Worm (Caenorhabditis elegans) whole organism, L4 larva: ENCODE results near the gene aex-4.

Source experiments
- D1046.2 ChIP-seq: fragments of 200-800 bp; sonication (Bioruptor generic); IDR thresholded peaks from 2 replicates; pipeline ENCODE4 v1.3.6; 2022; ENCODE audit warnings: missing genetic modification characterization, missing compliant biosample characterization
- F10B5.3 ChIP-seq: sonication (generic microtip); optimal IDR thresholded peaks from 2 replicates; lab custom pipeline; 2016; ENCODE audit warnings: mild to moderate bottlenecking, missing genetic modification characterization, missing compliant biosample characterization
- F37D6.2 ChIP-seq: sonication (generic microtip); optimal IDR thresholded peaks from 2 replicates; lab custom pipeline; 2016; ENCODE audit warnings: mild to moderate bottlenecking, missing genetic modification characterization, missing compliant biosample characterization
- Y105C5A.15 ChIP-seq: fragments of 200-800 bp; sonication (Bioruptor generic); IDR thresholded peaks from 2 replicates; pipeline ENCODE4 v1.3.6; 2022; ENCODE audit warnings: missing genetic modification characterization, missing compliant biosample characterization
- aha-1 ChIP-seq: fragments of 150-350 bp; peaks from one replicate; lab custom pipeline; 2014; ENCODE audit warnings: missing biosample characterization, missing genetic modification characterization
- ceh-20 ChIP-seq: fragments of 200-800 bp; sonication (Bioruptor generic); IDR thresholded peaks from 2 replicates; pipeline ENCODE4 v1.3.6; 2022; ENCODE audit warnings: missing genetic modification reagents, missing genetic modification characterization, missing compliant biosample characterization
- ceh-44 ChIP-seq: fragments of 200-800 bp; sonication (Bioruptor generic); IDR thresholded peaks from 2 replicates; pipeline ENCODE4 v1.3.6; 2022; ENCODE audit warnings: missing genetic modification reagents, missing genetic modification characterization, missing compliant biosample characterization
- ceh-62 ChIP-seq: sonication (generic microtip); optimal IDR thresholded peaks from 2 replicates; lab custom pipeline; 2017; ENCODE audit warnings: missing biosample characterization, missing genetic modification characterization
- cey-2 ChIP-seq: sonication (generic microtip); optimal IDR thresholded peaks from 3 replicates; lab custom pipeline; 2017; ENCODE audit warnings: missing genetic modification characterization, mild to moderate bottlenecking, missing compliant biosample characterization, antibody characterized with exemption, borderline replicate concordance; ENCODE audit not compliant: insufficient read depth
- ctbp-1 ChIP-seq: fragments of 200-800 bp; sonication (Bioruptor generic); IDR thresholded peaks from 2 replicates; pipeline ENCODE4 v1.3.6; 2022; ENCODE audit warnings: missing genetic modification reagents, missing genetic modification characterization, missing compliant biosample characterization
- daf-19 ChIP-seq: fragments of 200-800 bp; sonication (Bioruptor generic); conservative IDR thresholded peaks from 2 replicates; pipeline ENCODE4 v1.3.6; 2022; ENCODE audit warnings: missing genetic modification characterization, missing compliant biosample characterization
- dmd-6 ChIP-seq: fragments of 200-800 bp; sonication (Bioruptor generic); IDR thresholded peaks from 2 replicates; pipeline ENCODE4 v1.3.6; 2022; ENCODE audit warnings: missing genetic modification reagents, missing genetic modification characterization, missing compliant biosample characterization
- duxl-1 ChIP-seq: sonication (generic microtip); optimal IDR thresholded peaks from 2 replicates; lab custom pipeline; 2016; ENCODE audit warnings: mild to moderate bottlenecking, missing genetic modification characterization, moderate library complexity, missing compliant biosample characterization; ENCODE audit not compliant: poor library complexity
- dve-1 ChIP-seq: sonication (generic microtip); optimal IDR thresholded peaks from 2 replicates; lab custom pipeline; 2017; ENCODE audit warnings: antibody characterized with exemption, mild to moderate bottlenecking, missing genetic modification characterization, missing compliant biosample characterization; ENCODE audit not compliant: insufficient read depth
- egl-27 ChIP-seq: sonication (generic microtip); optimal IDR thresholded peaks from 3 replicates; lab custom pipeline; 2017; ENCODE audit warnings: missing biosample characterization, missing genetic modification reagents, missing genetic modification characterization
- egl-43 ChIP-seq: fragments of 200-800 bp; sonication (Bioruptor generic); IDR thresholded peaks from 2 replicates; pipeline ENCODE4 v1.3.6; 2022; ENCODE audit warnings: missing genetic modification reagents, missing genetic modification characterization, missing compliant biosample characterization
- fkh-10 ChIP-seq: fragments of 150-350 bp; optimal IDR thresholded peaks from 2 replicates; lab custom pipeline; 2014; ENCODE audit warnings: missing biosample characterization, missing genetic modification reagents, missing genetic modification characterization
- fos-1 ChIP-seq: fragments of 150-350 bp; optimal IDR thresholded peaks from 2 replicates; lab custom pipeline; 2014; ENCODE audit warnings: missing biosample characterization, missing genetic modification characterization
- hif-1 ChIP-seq, 2 experiments: sonication (generic microtip); optimal IDR thresholded peaks; 2 replicates each; lab custom pipeline; 2016 to 2017; ENCODE audit warnings: missing compliant biosample characterization in 2 of 2, missing genetic modification characterization in 2 of 2, missing genetic modification reagents in 2 of 2, missing genotype in 2 of 2, mild to moderate bottlenecking in 1 of 2
- hlh-11 ChIP-seq: fragments of 200-800 bp; sonication (Bioruptor generic); optimal IDR thresholded peaks from 2 replicates; lab custom pipeline; 2018; ENCODE audit warnings: mild to moderate bottlenecking, missing genetic modification characterization, missing compliant biosample characterization
- hlh-30 ChIP-seq: sonication (generic microtip); optimal IDR thresholded peaks from 2 replicates; lab custom pipeline; 2017; ENCODE audit warnings: antibody characterized with exemption, mild to moderate bottlenecking, missing genetic modification characterization, missing compliant biosample characterization; ENCODE audit not compliant: insufficient read depth
- hmg-1.1 ChIP-seq: fragments of 200-800 bp; sonication (Bioruptor generic); IDR thresholded peaks from 2 replicates; pipeline ENCODE4 v1.3.6; 2022; ENCODE audit warnings: missing genetic modification reagents, missing genetic modification characterization, missing compliant biosample characterization
- jun-1 ChIP-seq: fragments of 150-350 bp; optimal IDR thresholded peaks from 2 replicates; lab custom pipeline; 2014; ENCODE audit warnings: missing biosample characterization, missing genetic modification reagents, missing genetic modification characterization
- lin-29 ChIP-seq: fragments of 200-800 bp; sonication (Bioruptor generic); IDR thresholded peaks from 2 replicates; pipeline ENCODE4 v1.3.6; 2022; ENCODE audit warnings: missing genetic modification reagents, missing genetic modification characterization, missing compliant biosample characterization
- lin-38 ChIP-seq: fragments of 200-800 bp; sonication (Bioruptor generic); IDR thresholded peaks from 2 replicates; pipeline ENCODE4 v1.3.6; 2022; ENCODE audit warnings: missing genetic modification reagents, missing genetic modification characterization, missing compliant biosample characterization
- lir-3 ChIP-seq: sonication (generic microtip); optimal IDR thresholded peaks from 2 replicates; lab custom pipeline; 2016; ENCODE audit warnings: mild to moderate bottlenecking, missing genetic modification characterization, missing compliant biosample characterization
- mep-1 ChIP-seq: fragments of 150-350 bp; sonication (generic microtip); optimal IDR thresholded peaks from 3 replicates; lab custom pipeline; 2014; ENCODE audit warnings: missing biosample characterization, missing genetic modification characterization
- mes-2 ChIP-seq: sonication (generic microtip); optimal IDR thresholded peaks from 2 replicates; lab custom pipeline; 2016; ENCODE audit warnings: missing genotype, mild to moderate bottlenecking, missing genetic modification characterization, missing compliant biosample characterization; ENCODE audit not compliant: poor library complexity, severe bottlenecking
- mxl-3 ChIP-seq: fragments of 200-800 bp; sonication (Bioruptor generic); optimal IDR thresholded peaks from 2 replicates; lab custom pipeline; 2018; ENCODE audit warnings: mild to moderate bottlenecking, missing genetic modification characterization, missing compliant biosample characterization
- nhr-102 ChIP-seq: sonication (generic microtip); optimal IDR thresholded peaks from 2 replicates; lab custom pipeline; 2016; ENCODE audit warnings: mild to moderate bottlenecking, missing genetic modification characterization, moderate library complexity, missing compliant biosample characterization
- nhr-11 ChIP-seq: fragments of 150-350 bp; optimal IDR thresholded peaks from 2 replicates; lab custom pipeline; 2014; ENCODE audit warnings: missing biosample characterization, missing genetic modification characterization
- nhr-28 ChIP-seq: fragments of 150-350 bp; optimal IDR thresholded peaks from 2 replicates; lab custom pipeline; 2014; ENCODE audit warnings: missing biosample characterization, missing genetic modification characterization
- nhr-41 ChIP-seq: fragments of 200-800 bp; sonication (Bioruptor generic); IDR thresholded peaks from 2 replicates; pipeline ENCODE4 v1.3.6; 2022; ENCODE audit warnings: missing genetic modification reagents, missing genetic modification characterization, missing compliant biosample characterization
- nhr-6 ChIP-seq: fragments of 150-350 bp; optimal IDR thresholded peaks from 2 replicates; lab custom pipeline; 2014; ENCODE audit warnings: missing biosample characterization, missing genetic modification characterization
- nhr-76 ChIP-seq: fragments of 150-350 bp; optimal IDR thresholded peaks from 2 replicates; lab custom pipeline; 2014; ENCODE audit warnings: missing biosample characterization, missing genetic modification characterization
- pha-4 ChIP-seq, 2 experiments: fragments of 150-350 bp in 1 of 2; fragments of 200-800 bp in 1 of 2; sonication (Bioruptor generic) in 1 of 2; IDR thresholded peaks in 1 of 2; optimal IDR thresholded peaks in 1 of 2; 2 replicates each; pipeline versions ENCODE4 v1.3.6 to Lab custom; 2014 to 2022; ENCODE audit warnings: missing genetic modification characterization in 2 of 2, missing genetic modification reagents in 2 of 2, missing biosample characterization in 1 of 2, missing compliant biosample characterization in 1 of 2
- pqm-1 ChIP-seq: sonication (generic microtip); optimal IDR thresholded peaks from 2 replicates; lab custom pipeline; 2017; ENCODE audit warnings: missing biosample characterization, missing genetic modification characterization
- rbr-2 ChIP-seq: sonication (generic microtip); optimal IDR thresholded peaks from 2 replicates; lab custom pipeline; 2016; ENCODE audit warnings: missing genotype, missing genetic modification characterization, missing compliant biosample characterization
- saeg-2 ChIP-seq: fragments of 200-800 bp; sonication (Bioruptor generic); IDR thresholded peaks from 2 replicates; pipeline ENCODE4 v1.3.6; 2022; ENCODE audit warnings: missing genetic modification reagents, missing genetic modification characterization, missing compliant biosample characterization
- sdz-12 ChIP-seq: fragments of 200-800 bp; sonication (Bioruptor generic); optimal IDR thresholded peaks from 2 replicates; lab custom pipeline; 2018; ENCODE audit warnings: mild to moderate bottlenecking, missing genetic modification characterization, missing compliant biosample characterization
- snpc-4 ChIP-seq: fragments of 150-350 bp; optimal IDR thresholded peaks from 2 replicates; lab custom pipeline; 2014; ENCODE audit warnings: missing biosample characterization, missing genetic modification characterization
- tag-97 ChIP-seq: fragments of 200-800 bp; sonication (Bioruptor generic); IDR thresholded peaks from 2 replicates; pipeline ENCODE4 v1.3.6; 2022; ENCODE audit warnings: missing genetic modification characterization, missing compliant biosample characterization
- unc-130 ChIP-seq: sonication (generic microtip); optimal IDR thresholded peaks from 2 replicates; lab custom pipeline; 2016; ENCODE audit warnings: missing genetic modification reagents, missing genetic modification characterization, missing compliant biosample characterization
- vab-7 ChIP-seq: fragments of 200-800 bp; sonication (Bioruptor generic); IDR thresholded peaks from 2 replicates; pipeline ENCODE4 v1.3.6; 2022; ENCODE audit warnings: missing genetic modification reagents, missing genetic modification characterization, missing compliant biosample characterization

Gene aex-4

ce11 chrX:3694172-3694571, 34.9 kb upstream of the aex-4 start (continued):
- TF ChIP-seq mxl-3 (GFP tag; lab: Kevin White, UChicago) (peak; percentile 8), fos-1 (tag; lab: Kevin White, UChicago) (no peak), dve-1 (peak; percentile 4), egl-43 (GFP tag; lab: Robert Waterston, UW) (peak; percentile 60; the same call in 1 of the 2 replicates), nhr-76 (tag; lab: Kevin White, UChicago) (no peak), pqm-1 (no peak), egl-27 (tag; lab: Kevin White, UChicago) (no peak), jun-1 (tag; lab: Kevin White, UChicago) (no peak), unc-130 (GFP tag; lab: Kevin White, UChicago) (no peak), fkh-10 (peak; percentile 64), sdz-12 (GFP tag; lab: Kevin White, UChicago) (no peak), nhr-11 (tag; lab: Kevin White, UChicago) (peak; percentile 56), ceh-62 (no peak), mep-1 (peak; percentile 81)

DNA sequence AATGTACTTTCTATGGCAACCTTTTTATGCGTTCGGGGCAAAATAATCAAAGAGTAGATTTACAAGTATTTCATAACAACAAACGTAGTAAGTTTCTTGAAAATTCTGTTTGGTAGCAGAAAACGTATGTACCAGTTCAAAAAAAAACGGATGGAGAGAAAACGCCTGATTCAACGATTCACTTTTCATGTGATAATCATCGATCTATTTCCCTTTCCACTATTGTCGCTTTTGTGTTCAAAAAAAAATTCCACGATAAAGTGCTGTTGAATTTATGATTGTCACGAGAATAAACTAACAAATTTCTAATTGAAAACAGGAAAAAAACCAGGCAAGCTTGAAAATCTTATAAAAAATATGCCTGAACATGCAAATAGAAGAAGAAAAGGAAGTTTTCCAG, 33.3 kb upstream of the aex-4 start:
- TF ChIP-seq dve-1, result peak; percentile 6
- no peak for TF ChIP-seq pha-4 (GFP tag; IDR thresholded peaks at IDR 0.05; lab: Robert Waterston, UW)
- no peak for TF ChIP-seq pha-4 (tag; optimal IDR thresholded peaks at IDR 0.05; lab: Kevin White, UChicago)
- TF ChIP-seq saeg-2, result no peak
- TF ChIP-seq cey-2 (tag; lab: Kevin White, UChicago), result no peak
- TF ChIP-seq dmd-6 (GFP tag; lab: Robert Waterston, UW), result peak; percentile 15; the same call in 1 of the 2 replicates
- no peak for TF ChIP-seq fos-1 (tag; lab: Kevin White, UChicago)
- peak; percentile 56 for TF ChIP-seq hlh-30
- peak; percentile 11 for TF ChIP-seq nhr-28 (tag; lab: Kevin White, UChicago)
- TF ChIP-seq hlh-11 (tag; lab: Kevin White, UChicago), result peak; percentile 24
- TF ChIP-seq duxl-1 (tag; lab: Kevin White, UChicago), result no peak
- TF ChIP-seq, all 104 proteins: peak for 5

DNA sequence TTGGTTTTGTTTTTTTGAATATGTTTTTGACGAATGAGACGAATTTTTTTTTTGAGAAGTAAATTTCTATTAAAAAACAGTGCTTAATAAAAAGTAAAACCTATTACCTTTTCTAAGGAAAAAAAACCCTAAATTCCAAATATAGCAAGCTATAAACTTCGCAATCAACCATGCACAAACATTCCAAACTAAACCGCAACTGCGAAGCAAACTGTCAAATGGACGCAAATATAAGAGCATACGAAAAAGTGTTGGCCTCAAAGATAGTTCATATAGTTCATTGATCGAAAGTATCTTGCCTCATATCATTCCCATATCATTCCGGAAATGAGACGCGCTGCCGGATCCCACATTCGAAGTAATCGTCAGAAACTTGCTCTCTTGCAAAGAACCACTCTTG, 32.5 kb upstream of the aex-4 start, which contains the start of gene C01C4.3:
Gene C01C4.3, plus strand, starts transcription at position 301 of the 400 bp plus-strand sequence.
- TF ChIP-seq hif-1 (tag; optimal IDR thresholded peaks at IDR 0.05; lab: Kevin White, UChicago) (no peak), aha-1 (tag; lab: Kevin White, UChicago) (peak; percentile 18)

DNA sequence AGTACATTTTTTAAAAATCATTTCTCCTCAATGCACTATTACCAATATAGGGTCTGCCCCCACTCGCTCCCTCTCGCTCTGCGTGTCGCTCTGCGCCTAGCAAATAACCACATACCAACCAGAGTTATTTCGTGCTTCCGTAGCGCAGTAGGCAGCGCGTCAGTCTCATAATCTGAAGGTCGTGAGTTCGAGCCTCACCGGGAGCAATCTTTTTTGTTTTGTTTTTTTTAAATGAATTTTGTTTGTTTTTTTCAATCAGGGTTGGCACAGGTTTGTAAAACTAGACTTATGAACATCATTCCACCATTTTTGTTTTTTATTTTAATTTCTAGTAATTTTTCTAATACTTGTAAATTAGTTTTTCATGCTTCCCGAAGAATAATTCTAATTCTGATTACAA, 31.5 kb upstream of the aex-4 start:
- TF ChIP-seq D1046.2 (GFP tag; lab: Robert Waterston, UW) (peak; percentile 92), hmg-1.1 (GFP tag; lab: Robert Waterston, UW) (peak; percentile 96), F37D6.2 (tag; lab: Kevin White, UChicago) (peak; percentile 60), saeg-2 (peak; percentile 79; the same call in 1 of the 2 replicates), mes-2 (tag; lab: Kevin White, UChicago) (peak; percentile 85), mep-1 (peak; percentile 79), egl-27 (tag; lab: Kevin White, UChicago) (no peak), nhr-41 (GFP tag; lab: Robert Waterston, UW) (peak; percentile 85), vab-7 (peak; percentile 97), Y105C5A.15 (GFP tag; lab: Robert Waterston, UW) (peak; percentile 84), pha-4 (GFP tag; IDR thresholded peaks at IDR 0.05; lab: Robert Waterston, UW) (peak; percentile 89), pha-4 (tag; optimal IDR thresholded peaks at IDR 0.05; lab: Kevin White, UChicago) (no peak), ctbp-1 (GFP tag; lab: Robert Waterston, UW) (peak; percentile 93), lir-3 (tag; lab: Kevin White, UChicago) (peak; percentile 43), lin-38 (GFP tag; lab: Robert Waterston, UW) (peak; percentile 81), nhr-28 (tag; lab: Kevin White, UChicago) (peak; percentile 0), lin-29 (GFP tag; lab: Robert Waterston, UW) (peak; percentile 27; the same call in 1 of the 2 replicates), pqm-1 (no peak), ceh-44 (GFP tag; lab: Robert Waterston, UW) (peak; percentile 82), tag-97 (GFP tag; lab: Robert Waterston, UW) (no peak), nhr-102 (tag; lab: Kevin White, UChicago) (no peak), fos-1 (tag; lab: Kevin White, UChicago) (no peak), nhr-6 (tag; lab: Kevin White, UChicago) (no peak), F10B5.3 (tag; lab: Kevin White, UChicago) (peak; percentile 46), ceh-20 (peak; percentile 84), daf-19 (0 out of 2 replicates have a peak, but pooled peaks have one; percentile 62), rbr-2 (tag; lab: Kevin White, UChicago) (peak; percentile 73), snpc-4 (tag; lab: Kevin White, UChicago) (no peak)
